Worm (Caenorhabditis elegans): ENCODE measurements around the gene F21C10.10.

- TF ChIP-seq ama-1 (optimal IDR thresholded peaks at IDR 0.05) (no peak), ceh-36 (tag; optimal IDR thresholded peaks at IDR 0.05) (no peak)
These were observed 22.6 kb upstream of the F21C10.10 start, which contains the start of gene oac-50 for ce11 chrV:9073322-9074038.
